Comparison of ENCODE assay signal across 6 fruit fly cellular contexts in the genomic region with DNA sequence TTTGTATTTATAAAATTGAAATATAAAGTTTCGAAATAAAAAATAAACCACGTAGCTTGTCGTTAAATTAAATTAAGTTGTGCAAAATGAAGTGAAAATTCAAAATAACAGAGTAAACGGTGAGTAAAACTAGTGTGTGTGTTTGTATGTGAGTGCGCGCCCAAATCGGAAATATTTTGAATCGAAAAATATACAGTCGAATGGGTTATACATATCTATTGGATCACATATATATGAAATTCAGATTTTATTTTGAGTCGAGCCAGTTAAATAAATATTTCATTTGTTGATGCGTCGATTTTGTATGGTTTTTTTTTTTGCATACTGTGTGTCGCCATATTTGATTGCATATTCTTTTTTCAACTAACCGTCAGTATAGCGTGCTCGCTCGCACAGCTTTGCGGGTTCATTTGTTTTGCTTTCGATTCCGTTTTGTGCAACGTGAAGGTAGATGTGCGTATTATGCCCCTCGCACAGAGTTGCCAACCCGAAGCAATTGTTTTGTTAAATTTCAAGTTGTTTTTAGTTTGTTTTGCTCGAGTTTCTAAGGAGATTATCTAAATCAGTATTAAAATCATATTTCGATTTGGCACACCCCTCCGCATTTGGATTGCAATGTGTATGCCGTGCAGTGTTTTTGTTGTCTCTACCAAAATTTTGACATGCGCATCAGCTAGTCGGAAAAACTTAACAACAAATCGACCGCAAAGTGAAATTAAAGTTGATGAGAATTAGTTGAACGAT.
TF ChIP-seq lines count a peak whose summit lies in the region.

No protein-coding gene starts in this region.

- no peak for TF ChIP-seq CTCF in whole organism, embryonic (GFP tag; optimal IDR thresholded peaks at IDR 0.05; lab: Kevin White, UChicago)

TF ChIP-seq in Kc167, 6 proteins besides CTCF, POLR2A, EP300 and RAD21:
- TF ChIP-seq psq (optimal IDR thresholded peaks at IDR 0.05; lab: Kevin White, UChicago) (peak; percentile 59), h (optimal IDR thresholded peaks at IDR 0.05; lab: Kevin White, UChicago) (no peak)

TF ChIP-seq in whole organism, adult, 20 proteins besides CTCF, POLR2A, EP300 and RAD21 (continues in another document):
- TF ChIP-seq CG11617 (GFP tag; optimal IDR thresholded peaks at IDR 0.05; lab: Kevin White, UChicago) (peak; percentile 57), tj (GFP tag; optimal IDR thresholded peaks at IDR 0.05; lab: Kevin White, UChicago) (no peak), Clk (GFP tag; optimal IDR thresholded peaks at IDR 0.05; lab: Kevin White, UChicago) (no peak), Crg-1 (GFP tag; optimal IDR thresholded peaks at IDR 0.05; lab: Kevin White, UChicago) (no peak), cic (GFP tag; optimal IDR thresholded peaks at IDR 0.05; lab: Kevin White, UChicago) (no peak), CG1620 (GFP tag; optimal IDR thresholded peaks at IDR 0.05; lab: Kevin White, UChicago) (no peak), Hr96 (GFP tag; optimal IDR thresholded peaks at IDR 0.05; lab: Kevin White, UChicago) (no peak), ovo (GFP tag; optimal IDR thresholded peaks at IDR 0.05; lab: Kevin White, UChicago) (no peak), CG12768 (GFP tag; optimal IDR thresholded peaks at IDR 0.05; lab: Kevin White, UChicago) (no peak), Mnt (GFP tag; optimal IDR thresholded peaks at IDR 0.05; lab: Kevin White, UChicago) (peak; percentile 23), kay (GFP tag; lab: Kevin White, UChicago; ENCODE audit: borderline replicate concordance) (peak; percentile 91), CG7045 (GFP tag; optimal IDR thresholded peaks at IDR 0.05; lab: Kevin White, UChicago) (no peak), pad (GFP tag; optimal IDR thresholded peaks at IDR 0.05; lab: Kevin White, UChicago) (no peak), bab1 (GFP tag; optimal IDR thresholded peaks at IDR 0.05; lab: Kevin White, UChicago) (no peak), cnc (optimal IDR thresholded peaks at IDR 0.05; lab: Kevin White, UChicago) (no peak), toe (GFP tag; optimal IDR thresholded peaks at IDR 0.05; lab: Kevin White, UChicago) (no peak), CG7101 (tag; optimal IDR thresholded peaks at IDR 0.05; lab: Kevin White, UChicago) (no peak)

TF ChIP-seq in whole organism, embryonic, 481 proteins besides CTCF, POLR2A, EP300 and RAD21 (continues in another document):
- no peak for TF ChIP-seq sim (GFP tag; IDR thresholded peaks at IDR 0.05; lab: Robert Waterston, UW)
- no peak for TF ChIP-seq Bgb (GFP tag; IDR thresholded peaks at IDR 0.05; lab: Robert Waterston, UW; ENCODE audit: partially characterized antibody)
- no peak for TF ChIP-seq Vsx1 (GFP tag; optimal IDR thresholded peaks at IDR 0.05; lab: Kevin White, UChicago)
- no peak for TF ChIP-seq CkIIα-i1 (GFP tag; IDR thresholded peaks at IDR 0.05; lab: Robert Waterston, UW)
- TF ChIP-seq CG12299 (tag; optimal IDR thresholded peaks at IDR 0.05; lab: Kevin White, UChicago), result no peak
- TF ChIP-seq CG12155 (GFP tag; optimal IDR thresholded peaks at IDR 0.05; lab: Kevin White, UChicago), result no peak
- TF ChIP-seq al (GFP tag; IDR thresholded peaks at IDR 0.05; lab: Robert Waterston, UW), result no peak
- TF ChIP-seq CG18619 (GFP tag; optimal IDR thresholded peaks at IDR 0.05; lab: Kevin White, UChicago), result peak; percentile 12
- TF ChIP-seq lab (GFP tag; optimal IDR thresholded peaks at IDR 0.05; lab: Kevin White, UChicago), result no peak
- TF ChIP-seq klu (GFP tag; IDR thresholded peaks at IDR 0.05; lab: Robert Waterston, UW), result no peak
- TF ChIP-seq CG13424 (tag; optimal IDR thresholded peaks at IDR 0.05; lab: Kevin White, UChicago), result no peak
- TF ChIP-seq odd (GFP tag; optimal IDR thresholded peaks at IDR 0.05; lab: Kevin White, UChicago), result no peak
- TF ChIP-seq BEAF-32 (GFP tag; optimal IDR thresholded peaks at IDR 0.05; lab: Kevin White, UChicago), result no peak
- no peak for TF ChIP-seq CG7987 (GFP tag; optimal IDR thresholded peaks at IDR 0.05; lab: Kevin White, UChicago)
- no peak for TF ChIP-seq bsh (GFP tag; optimal IDR thresholded peaks at IDR 0.05; lab: Kevin White, UChicago)
- TF ChIP-seq gsb-n (tag; optimal IDR thresholded peaks at IDR 0.05; lab: Kevin White, UChicago), result no peak
- no peak for TF ChIP-seq CG7271 (tag; optimal IDR thresholded peaks at IDR 0.05; lab: Kevin White, UChicago)

TF ChIP-seq in whole organism, prepupa, 60 proteins besides CTCF, POLR2A, EP300 and RAD21 (continues in another document):
- TF ChIP-seq pdm3 (GFP tag; optimal IDR thresholded peaks at IDR 0.05; lab: Kevin White, UChicago) (peak; percentile 15), ss (GFP tag; optimal IDR thresholded peaks at IDR 0.05; lab: Kevin White, UChicago) (peak in 1 of 2 experiments; percentile 55), Met (GFP tag; optimal IDR thresholded peaks at IDR 0.05; lab: Kevin White, UChicago) (no peak), Eip75B (GFP tag; optimal IDR thresholded peaks at IDR 0.05; lab: Kevin White, UChicago) (peak; percentile 41), Gug (GFP tag; IDR thresholded peaks at IDR 0.05; lab: Robert Waterston, UW) (no peak), CG34406 (GFP tag; optimal IDR thresholded peaks at IDR 0.05; lab: Kevin White, UChicago) (no peak), CG6163 (GFP tag; IDR thresholded peaks at IDR 0.05; lab: Robert Waterston, UW) (peak; percentile 75), CG3032 (tag; optimal IDR thresholded peaks at IDR 0.05; lab: Kevin White, UChicago) (peak; percentile 22), Lpt (GFP tag; optimal IDR thresholded peaks at IDR 0.05; lab: Kevin White, UChicago) (no peak), Hr4 (GFP tag; optimal IDR thresholded peaks at IDR 0.05; lab: Kevin White, UChicago) (no peak), eg (GFP tag; IDR thresholded peaks at IDR 0.05; lab: Robert Waterston, UW) (peak; percentile 63; the same call in 2 of the 3 replicates), topi (GFP tag; optimal IDR thresholded peaks at IDR 0.05; lab: Kevin White, UChicago) (peak; percentile 16), Eip78C (GFP tag; lab: Kevin White, UChicago) (peak; percentile 55), Sox14 (GFP tag; optimal IDR thresholded peaks at IDR 0.05; lab: Kevin White, UChicago) (peak; percentile 47), CG6808 (GFP tag; optimal IDR thresholded peaks at IDR 0.05; lab: Kevin White, UChicago) (peak; percentile 36), Hr38 (GFP tag; optimal IDR thresholded peaks at IDR 0.05; lab: Kevin White, UChicago) (no peak), fkh (GFP tag; optimal IDR thresholded peaks at IDR 0.05; lab: Kevin White, UChicago) (peak; percentile 30)

TF ChIP-seq in whole organism, pupa, 21 proteins besides CTCF, POLR2A, EP300 and RAD21:
- TF ChIP-seq CG32121 (GFP tag; IDR thresholded peaks at IDR 0.05; lab: Robert Waterston, UW) (no peak), CG4496 (GFP tag; IDR thresholded peaks at IDR 0.05; lab: Robert Waterston, UW) (peak; percentile 71; the same call in 2 of the 3 replicates), CG14655 (GFP tag; optimal IDR thresholded peaks at IDR 0.05; lab: Kevin White, UChicago) (no peak), fd96Ca (GFP tag; IDR thresholded peaks at IDR 0.05; lab: Robert Waterston, UW) (peak; percentile 34; the same call in 2 of the 3 replicates), CG17806 (tag; optimal IDR thresholded peaks at IDR 0.05; lab: Kevin White, UChicago) (no peak), CG13204 (GFP tag; optimal IDR thresholded peaks at IDR 0.05; lab: Kevin White, UChicago) (no peak), gl (tag; optimal IDR thresholded peaks at IDR 0.05; lab: Kevin White, UChicago) (peak; percentile 11), Pif1B (GFP tag; optimal IDR thresholded peaks at IDR 0.05; lab: Kevin White, UChicago) (no peak), D1 (tag; optimal IDR thresholded peaks at IDR 0.05; lab: Kevin White, UChicago) (no peak), CG10348 (GFP tag; IDR thresholded peaks at IDR 0.05; lab: Robert Waterston, UW) (no peak), CG15710 (tag; optimal IDR thresholded peaks at IDR 0.05; lab: Kevin White, UChicago) (peak; percentile 21), CG34367 (tag; optimal IDR thresholded peaks at IDR 0.05; lab: Kevin White, UChicago) (peak; percentile 43), CG8301 (tag; optimal IDR thresholded peaks at IDR 0.05; lab: Kevin White, UChicago) (peak; percentile 21), CG12605 (GFP tag; IDR thresholded peaks at IDR 0.05; lab: Robert Waterston, UW) (no peak; the same call in 1 of the 2 replicates), rn (GFP tag; IDR thresholded peaks at IDR 0.05; lab: Robert Waterston, UW) (no peak), CG9948 (tag; optimal IDR thresholded peaks at IDR 0.05; lab: Kevin White, UChicago) (no peak), CG8159 (tag; optimal IDR thresholded peaks at IDR 0.05; lab: Kevin White, UChicago) (no peak), Pif1A (GFP tag; optimal IDR thresholded peaks at IDR 0.05; lab: Kevin White, UChicago) (no peak)

TF ChIP-seq in whole organism, wandering third instar larva, 38 proteins besides CTCF, POLR2A, EP300 and RAD21:
- TF ChIP-seq jim (GFP tag; optimal IDR thresholded peaks at IDR 0.05; lab: Kevin White, UChicago) (peak; percentile 74), fru (GFP tag; optimal IDR thresholded peaks at IDR 0.05; lab: Kevin White, UChicago) (peak; percentile 28), dl (GFP tag; optimal IDR thresholded peaks at IDR 0.05; lab: Kevin White, UChicago; ENCODE audit: insufficient read depth in 1 of 2, partially characterized antibody in 2 of 2) (no peak), Rel (GFP tag; optimal IDR thresholded peaks at IDR 0.05; lab: Kevin White, UChicago) (no peak), Rel (tag; optimal IDR thresholded peaks at IDR 0.05; lab: Kevin White, UChicago) (peak; percentile 4)
TF ChIP-seq in whole organism, wandering third instar larva: peak in this region for 3.
